Worm (Caenorhabditis elegans): ENCODE data around the gene glb-32.

glb-32 gene

ce11 chrV:5049333-5049942 lies 39.9 kb downstream of the glb-32 start, which contains the start of the genes pqn-51 and K11D12.14 (continued):
- peak; percentile 98 for TF ChIP-seq tbx-2 (tag; optimal IDR thresholded peaks at IDR 0.05)
- TF ChIP-seq nhr-47 (tag; optimal IDR thresholded peaks at IDR 0.05): peak; percentile 98
- TF ChIP-seq lin-35 (GFP tag; optimal IDR thresholded peaks at IDR 0.05): peak; percentile 95 to 96
- peak; percentile 94 for TF ChIP-seq F16B12.6 (tag; optimal IDR thresholded peaks at IDR 0.05)
- no peak for TF ChIP-seq tlp-1 (tag; optimal IDR thresholded peaks at IDR 0.05)
- peak; percentile 96; the same call in 1 of the 2 replicates for TF ChIP-seq ets-5 (GFP tag; IDR thresholded peaks at IDR 0.05)
- peak; percentile 8 for TF ChIP-seq nhr-12 (tag; optimal IDR thresholded peaks at IDR 0.05)
- no peak for TF ChIP-seq ces-1 (GFP tag; optimal IDR thresholded peaks at IDR 0.05)
- peak; percentile 98 for TF ChIP-seq nhr-19 (GFP tag; conservative IDR thresholded peaks at IDR 0.05)
- peak; percentile 97 for TF ChIP-seq dsc-1 (tag; optimal IDR thresholded peaks at IDR 0.05)
- no peak for TF ChIP-seq aha-1 (tag; optimal IDR thresholded peaks at IDR 0.05)
- peak; percentile 97 for TF ChIP-seq nhr-77 (tag; optimal IDR thresholded peaks at IDR 0.05)
- peak; percentile 71 for TF ChIP-seq snpc-4 (tag; optimal IDR thresholded peaks at IDR 0.05)
- TF ChIP-seq nhr-84 (tag; optimal IDR thresholded peaks at IDR 0.05): no peak
- TF ChIP-seq pax-3 (tag; optimal IDR thresholded peaks at IDR 0.05): peak; percentile 91
- TF ChIP-seq ztf-4 (tag; optimal IDR thresholded peaks at IDR 0.05): peak; percentile 93
- peak; percentile 90 for TF ChIP-seq fkh-10 (GFP tag; optimal IDR thresholded peaks at IDR 0.05)
- peak; percentile 92 for TF ChIP-seq unc-86 (tag; optimal IDR thresholded peaks at IDR 0.05)
- TF ChIP-seq ama-1 (optimal IDR thresholded peaks at IDR 0.05): peak; percentile 95
- TF ChIP-seq xbp-1 (tag; optimal IDR thresholded peaks at IDR 0.05): peak; percentile 99
- peak; percentile 66 for TF ChIP-seq rnt-1 (tag; optimal IDR thresholded peaks at IDR 0.05)
- TF ChIP-seq mdl-1 (tag; optimal IDR thresholded peaks at IDR 0.05): peak in 1 of 2 experiments; percentile 88
- TF ChIP-seq nhr-237 (tag; optimal IDR thresholded peaks at IDR 0.05): peak; percentile 75
- TF ChIP-seq unc-30 (tag; optimal IDR thresholded peaks at IDR 0.05): no peak
- no peak for TF ChIP-seq alr-1 (tag; optimal IDR thresholded peaks at IDR 0.05; ENCODE audit: borderline replicate concordance)
- TF ChIP-seq efl-1 (optimal IDR thresholded peaks at IDR 0.05): peak; percentile 82 to 95
- TF ChIP-seq efl-1 (GFP tag; optimal IDR thresholded peaks at IDR 0.05 in 1 of 2): peak; percentile 92 to 99
- TF ChIP-seq fkh-4 (tag; optimal IDR thresholded peaks at IDR 0.05; ENCODE audit: borderline replicate concordance): peak; percentile 60
- TF ChIP-seq skn-1 (tag; optimal IDR thresholded peaks at IDR 0.05): peak; percentile 84
- peak; percentile 36 for TF ChIP-seq hpl-2 (GFP tag; optimal IDR thresholded peaks at IDR 0.05)
- TF ChIP-seq nhr-85 (tag): peak; percentile 98
- no peak for TF ChIP-seq hlh-17 (GFP tag; optimal IDR thresholded peaks at IDR 0.05; ENCODE audit: borderline replicate concordance)
- peak; percentile 85 for TF ChIP-seq sox-4 (tag; optimal IDR thresholded peaks at IDR 0.05)
- TF ChIP-seq C04F5.9 (tag; optimal IDR thresholded peaks at IDR 0.05): peak; percentile 78

- TF ChIP-seq nhr-47 (tag; optimal IDR thresholded peaks at IDR 0.05) (peak; percentile 48), ceh-88 (GFP tag; IDR thresholded peaks at IDR 0.05) (peak; percentile 68), mab-9 (GFP tag; IDR thresholded peaks at IDR 0.05) (peak; percentile 90), nhr-19 (GFP tag; conservative IDR thresholded peaks at IDR 0.05) (peak; percentile 93), rnt-1 (tag; optimal IDR thresholded peaks at IDR 0.05) (peak; percentile 59), efl-1 (optimal IDR thresholded peaks at IDR 0.05) (peak in 1 of 2 experiments; percentile 4), efl-1 (GFP tag; optimal IDR thresholded peaks at IDR 0.05 in 1 of 2) (peak in 1 of 2 experiments; percentile 53), tbx-2 (tag; optimal IDR thresholded peaks at IDR 0.05) (peak; percentile 10), grh-1 (GFP tag; IDR thresholded peaks at IDR 0.05) (peak; percentile 93), unc-98 (GFP tag; IDR thresholded peaks at IDR 0.05) (peak; percentile 75), nhr-71 (tag; optimal IDR thresholded peaks at IDR 0.05) (peak; percentile 45), isw-1 (GFP tag; IDR thresholded peaks at IDR 0.05) (peak; percentile 80)
Observed at ce11 chrV:5047230-5047629, 42.1 kb downstream of the glb-32 start.

- TF ChIP-seq mab-9 (GFP tag; IDR thresholded peaks at IDR 0.05) (no peak), grh-1 (GFP tag; IDR thresholded peaks at IDR 0.05) (no peak), dpl-1 (GFP tag; optimal IDR thresholded peaks at IDR 0.05) (no peak), nhr-28 (tag; optimal IDR thresholded peaks at IDR 0.05) (no peak), nhr-90 (tag; optimal IDR thresholded peaks at IDR 0.05; ENCODE audit: poor library complexity) (no peak), vab-15 (tag; optimal IDR thresholded peaks at IDR 0.05) (no peak), nhr-11 (tag; optimal IDR thresholded peaks at IDR 0.05) (no peak), ceh-63 (GFP tag; optimal IDR thresholded peaks at IDR 0.05) (no peak), nhr-85 (tag) (no peak), efl-3 (GFP tag; optimal IDR thresholded peaks at IDR 0.05) (no peak), fkh-4 (tag; optimal IDR thresholded peaks at IDR 0.05; ENCODE audit: borderline replicate concordance) (no peak), lin-35 (GFP tag; optimal IDR thresholded peaks at IDR 0.05) (no peak), rnt-1 (tag; optimal IDR thresholded peaks at IDR 0.05) (no peak)
Observed at ce11 chrV:5046558-5046957, 42.8 kb downstream of the glb-32 start.
